Worm (Caenorhabditis elegans): Measurements from ENCODE around the gene bus-5.

DNA sequence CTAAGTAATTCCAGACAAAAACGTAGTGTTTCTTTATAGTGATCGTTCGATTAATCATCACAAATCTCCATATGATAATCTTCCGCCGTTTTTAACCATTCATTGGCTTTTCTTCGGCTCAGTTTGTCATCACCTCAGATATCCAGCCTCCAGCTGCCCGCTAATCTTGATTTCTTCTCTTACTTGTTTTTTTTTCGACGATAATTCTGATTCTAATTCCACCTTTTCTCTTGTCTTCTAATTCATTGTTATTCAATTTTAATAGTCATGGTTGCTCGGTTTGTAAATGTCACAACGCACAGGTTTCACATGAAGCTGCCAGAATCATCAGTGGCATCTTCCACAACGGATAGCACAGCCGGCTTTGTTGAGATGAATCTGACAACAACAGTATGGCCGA, 33.4 kb downstream of the bus-5 start, which contains the start of gene F49H12.4:
- TF ChIP-seq B0035.1 (tag; optimal IDR thresholded peaks at IDR 0.05), result no peak
- TF ChIP-seq ama-1 (optimal IDR thresholded peaks at IDR 0.05), result no peak
- TF ChIP-seq ama-1 (GFP tag; optimal IDR thresholded peaks at IDR 0.05), result no peak
- TF ChIP-seq ztf-3 (GFP tag; optimal IDR thresholded peaks at IDR 0.05), result no peak
- no peak for TF ChIP-seq attf-6 (GFP tag; IDR thresholded peaks at IDR 0.05)
